Fruit fly (Drosophila melanogaster): ENCODE data around the gene Elo68alpha.
"Not testable (repeated sequence)": the region's sequence is repeated elsewhere in the genome, so short reads cannot be mapped to it uniquely, and the experiment has no call there.

Elo68alpha gene

dm6 chr3L:11102930-11103329 is at the start of gene Elo68alpha:
Elo68alpha (minus strand) TSS chr3L:11103030.
- TF ChIP-seq Myc (optimal IDR thresholded peaks at IDR 0.05), result no peak
- TF ChIP-seq insv (optimal IDR thresholded peaks at IDR 0.05), result no peak
- TF ChIP-seq ttk (optimal IDR thresholded peaks at IDR 0.05), result no peak
- TF ChIP-seq h (optimal IDR thresholded peaks at IDR 0.05), result no peak
- TF ChIP-seq psq (optimal IDR thresholded peaks at IDR 0.05), result no peak
- no peak for TF ChIP-seq Sin3A (optimal IDR thresholded peaks at IDR 0.05)

- TF ChIP-seq insv (optimal IDR thresholded peaks at IDR 0.05) (no peak), Sin3A (optimal IDR thresholded peaks at IDR 0.05) (no peak), h (optimal IDR thresholded peaks at IDR 0.05) (no peak), ttk (optimal IDR thresholded peaks at IDR 0.05) (no peak), Myc (optimal IDR thresholded peaks at IDR 0.05) (no peak), psq (optimal IDR thresholded peaks at IDR 0.05) (no peak)
Measured at dm6 chr3L:11150735-11151287, 48.0 kb upstream of the Elo68alpha start, which contains the start of gene CG6216. CG6216 (minus strand) TSS chr3L:11150785.

dm6 chr3L:11148478-11149251 is 45.8 kb upstream of the Elo68alpha start:
- TF ChIP-seq Myc (optimal IDR thresholded peaks at IDR 0.05) (no peak), insv (optimal IDR thresholded peaks at IDR 0.05) (no peak), h (optimal IDR thresholded peaks at IDR 0.05) (no peak)

- TF ChIP-seq Sin3A (optimal IDR thresholded peaks at IDR 0.05), result no peak
Measured at dm6 chr3L:11147675-11148074, 44.8 kb upstream of the Elo68alpha start.

dm6 chr3L:11145065-11145464 is 42.2 kb upstream of the Elo68alpha start:
- TF ChIP-seq insv (optimal IDR thresholded peaks at IDR 0.05) (no peak), Sin3A (optimal IDR thresholded peaks at IDR 0.05) (no peak), h (optimal IDR thresholded peaks at IDR 0.05) (no peak), ttk (optimal IDR thresholded peaks at IDR 0.05) (no peak), Myc (optimal IDR thresholded peaks at IDR 0.05) (no peak), psq (optimal IDR thresholded peaks at IDR 0.05) (no peak)

dm6 chr3L:11138862-11139261 is 36.0 kb upstream of the Elo68alpha start:
- no peak for TF ChIP-seq h (optimal IDR thresholded peaks at IDR 0.05)

- TF ChIP-seq ttk (optimal IDR thresholded peaks at IDR 0.05) (no peak), psq (optimal IDR thresholded peaks at IDR 0.05) (no peak), h (optimal IDR thresholded peaks at IDR 0.05) (no peak), insv (optimal IDR thresholded peaks at IDR 0.05) (no peak), Sin3A (optimal IDR thresholded peaks at IDR 0.05) (no peak), Myc (optimal IDR thresholded peaks at IDR 0.05) (no peak)
Measured at dm6 chr3L:11136349-11136748, 33.5 kb upstream of the Elo68alpha start.

- TF ChIP-seq ttk (optimal IDR thresholded peaks at IDR 0.05) (no peak), psq (optimal IDR thresholded peaks at IDR 0.05) (no peak), Sin3A (optimal IDR thresholded peaks at IDR 0.05) (no peak), h (optimal IDR thresholded peaks at IDR 0.05) (no peak), Myc (optimal IDR thresholded peaks at IDR 0.05) (no peak), insv (optimal IDR thresholded peaks at IDR 0.05) (no peak)
Measured at dm6 chr3L:11135846-11136245, 33.0 kb upstream of the Elo68alpha start, which contains the start of gene IRSp53. IRSp53 (plus strand) TSS chr3L:11136049.

- not testable (repeated sequence) for TF ChIP-seq Sin3A, Myc, ttk (optimal IDR thresholded peaks at IDR 0.05)
Measured at dm6 chr3L:11134886-11135285, 32.1 kb upstream of the Elo68alpha start, which contains the start of gene CG14143. CG14143 (plus strand) TSS chr3L:11134987.

- TF ChIP-seq Sin3A, h, Myc (optimal IDR thresholded peaks at IDR 0.05): not testable (repeated sequence)
Measured at dm6 chr3L:11132055-11132454, 29.2 kb upstream of the Elo68alpha start, which contains the start of gene CG32074. CG32074 (minus strand) TSS chr3L:11132322.

- TF ChIP-seq insv (optimal IDR thresholded peaks at IDR 0.05), result no peak
- TF ChIP-seq ttk (optimal IDR thresholded peaks at IDR 0.05), result no peak
- TF ChIP-seq Sin3A (optimal IDR thresholded peaks at IDR 0.05), result no peak
- TF ChIP-seq h (optimal IDR thresholded peaks at IDR 0.05), result no peak
- no peak for TF ChIP-seq psq (optimal IDR thresholded peaks at IDR 0.05)
- TF ChIP-seq Myc (optimal IDR thresholded peaks at IDR 0.05), result no peak
Measured at dm6 chr3L:11130535-11130934, 27.7 kb upstream of the Elo68alpha start, which contains the start of gene nol. nol (plus strand) TSS chr3L:11130835.

- TF ChIP-seq Sin3A (optimal IDR thresholded peaks at IDR 0.05) (no peak), h (optimal IDR thresholded peaks at IDR 0.05) (no peak), ttk (optimal IDR thresholded peaks at IDR 0.05) (no peak), Myc (optimal IDR thresholded peaks at IDR 0.05) (no peak), psq (optimal IDR thresholded peaks at IDR 0.05) (no peak), insv (optimal IDR thresholded peaks at IDR 0.05) (no peak)
Measured at dm6 chr3L:11125636-11126532, 23.1 kb upstream of the Elo68alpha start.

Measured in Kc167 (cell line).